Worm (Caenorhabditis elegans): ENCODE measurements around the gene sri-42.

- no peak for TF ChIP-seq hlh-26 (GFP tag; conservative IDR thresholded peaks at IDR 0.05)
- no peak for TF ChIP-seq F55B11.4 (tag; optimal IDR thresholded peaks at IDR 0.05; ENCODE audit: borderline replicate concordance, insufficient read depth)
- TF ChIP-seq hsf-1 (GFP tag; IDR thresholded peaks at IDR 0.05): no peak
- no peak for TF ChIP-seq pha-4 (tag; optimal IDR thresholded peaks at IDR 0.05)
These were observed 34.7 kb downstream of the sri-42 start for ce11 chrII:3108101-3108500.

All from whole organism, young adult.